Worm (Caenorhabditis elegans) whole organism, L4 larva: Measurements from ENCODE around the gene fbxa-2.

Experiments
- aha-1 ChIP-seq: fragments of 150-350 bp; peaks from one replicate; lab custom pipeline; 2014; ENCODE audit warnings: missing biosample characterization, missing genetic modification characterization
- fkh-10 ChIP-seq: fragments of 150-350 bp; optimal IDR thresholded peaks from 2 replicates; lab custom pipeline; 2014; ENCODE audit warnings: missing biosample characterization, missing genetic modification reagents, missing genetic modification characterization
- fos-1 ChIP-seq: fragments of 150-350 bp; optimal IDR thresholded peaks from 2 replicates; lab custom pipeline; 2014; ENCODE audit warnings: missing biosample characterization, missing genetic modification characterization
- zfp-2 ChIP-seq: sonication (generic microtip); optimal IDR thresholded peaks from 2 replicates; lab custom pipeline; 2016; ENCODE audit warnings: mild to moderate bottlenecking, missing genetic modification characterization, missing compliant biosample characterization

ce11 chrV:16229439-16229838, 40.0 kb downstream of the fbxa-2 start:
- TF ChIP-seq zfp-2 (tag; lab: Kevin White, UChicago) (no peak), aha-1 (no peak), fos-1 (tag; lab: Kevin White, UChicago) (no peak), fkh-10 (GFP tag; lab: Kevin White, UChicago) (no peak)
